Fruit fly (Drosophila melanogaster) whole organism, embryonic: ENCODE data around the gene CG7611.
A peak's percentile ranks its signal among the peaks of the same experiment; 100 is the strongest.

Experiments
- Atf3 ChIP-seq: fragments of 200-800 bp; sonication (Bioruptor generic); optimal IDR thresholded peaks from 3 replicates; lab custom pipeline; 2016; ENCODE audit warnings: missing biosample characterization, missing genetic modification characterization
- Awh ChIP-seq: fragments of 200-800 bp; sonication (Bioruptor generic); IDR thresholded peaks from 2 replicates; pipeline ENCODE4, ENCODE4 v1.3.6; 2022; ENCODE audit warnings: missing biosample characterization, missing genetic modification characterization
- CG10209 ChIP-seq: fragments of 200-800 bp; sonication (Bioruptor generic); optimal IDR thresholded peaks from 3 replicates; lab custom pipeline; 2017; ENCODE audit warnings: missing biosample characterization, mild to moderate bottlenecking, missing genetic modification characterization, missing genetic modification reagents
- CG10366 ChIP-seq: fragments of 200-800 bp; sonication (Bioruptor generic); IDR thresholded peaks from 2 replicates; pipeline ENCODE4 v1.3.6; 2022; ENCODE audit warnings: missing biosample characterization, missing genetic modification characterization
- CG10959 ChIP-seq: fragments of 200-800 bp; sonication (Bioruptor generic); IDR thresholded peaks from 2 replicates; pipeline ENCODE4 v1.3.6; 2022; ENCODE audit warnings: missing biosample characterization, missing genetic modification characterization
- CG11093 ChIP-seq: fragments of 200-800 bp; sonication (Bioruptor generic); IDR thresholded peaks from 3 replicates; pipeline ENCODE4 v1.3.6; 2022; ENCODE audit warnings: missing biosample characterization, missing genetic modification characterization
- CG11504 ChIP-seq: fragments of 200-800 bp; sonication (Bioruptor generic); optimal IDR thresholded peaks from 3 replicates; lab custom pipeline; 2019; ENCODE audit warnings: missing biosample characterization, mild to moderate bottlenecking, missing genetic modification characterization, moderate library complexity
- CG12236 ChIP-seq: fragments of 200-800 bp; sonication (Bioruptor generic); optimal IDR thresholded peaks from 2 replicates; lab custom pipeline; 2016; ENCODE audit warnings: missing biosample characterization, missing genetic modification characterization
- CG12299 ChIP-seq: fragments of 200-800 bp; sonication (Bioruptor generic); optimal IDR thresholded peaks from 2 replicates; lab custom pipeline; 2018; ENCODE audit warnings: missing biosample characterization, mild to moderate bottlenecking, missing genetic modification characterization
- CG14014 ChIP-seq: fragments of 200-800 bp; sonication (Bioruptor generic); IDR thresholded peaks from 2 replicates; pipeline ENCODE4 v1.3.6; 2022; ENCODE audit warnings: missing biosample characterization, missing genetic modification characterization
- CG14965 ChIP-seq: fragments of 200-800 bp; sonication (Bioruptor generic); optimal IDR thresholded peaks from 2 replicates; lab custom pipeline; 2016; ENCODE audit warnings: missing biosample characterization, missing genetic modification characterization, borderline replicate concordance
- CG18262 ChIP-seq: fragments of 200-800 bp; optimal IDR thresholded peaks from 3 replicates; lab custom pipeline; 2019; ENCODE audit warnings: missing biosample characterization, mild to moderate bottlenecking, missing genetic modification characterization, moderate library complexity
- CG18764 ChIP-seq: fragments of 200-800 bp; sonication (Bioruptor generic); optimal IDR thresholded peaks from 3 replicates; lab custom pipeline; 2016; ENCODE audit warnings: missing biosample characterization, missing genetic modification characterization
- CG30403 ChIP-seq: fragments of 200-800 bp; sonication (Bioruptor generic); optimal IDR thresholded peaks from 3 replicates; lab custom pipeline; 2016; ENCODE audit warnings: missing biosample characterization, missing genetic modification characterization
- CG31224 ChIP-seq: fragments of 200-800 bp; sonication (Bioruptor generic); IDR thresholded peaks from 2 replicates; pipeline ENCODE4 v1.3.6; 2022; ENCODE audit warnings: missing biosample characterization, missing genetic modification characterization
- CG3281 ChIP-seq: fragments of 200-800 bp; sonication (Bioruptor generic); optimal IDR thresholded peaks from 3 replicates; lab custom pipeline; 2017; ENCODE audit warnings: missing biosample characterization, mild to moderate bottlenecking, missing genetic modification characterization
- CG3407 ChIP-seq: fragments of 200-800 bp; sonication (Bioruptor generic); optimal IDR thresholded peaks from 2 replicates; lab custom pipeline; 2018; ENCODE audit warnings: missing biosample characterization, mild to moderate bottlenecking, missing genetic modification characterization
- CG7786 ChIP-seq: fragments of 200-800 bp; sonication (Bioruptor generic); optimal IDR thresholded peaks from 2 replicates; lab custom pipeline; 2016; ENCODE audit warnings: missing biosample characterization, missing genetic modification characterization
- CG8089 ChIP-seq: fragments of 200-800 bp; sonication (Bioruptor generic); optimal IDR thresholded peaks from 3 replicates; lab custom pipeline; 2016; ENCODE audit warnings: missing biosample characterization, missing genetic modification characterization
- CG8281 ChIP-seq: fragments of 200-800 bp; sonication (Bioruptor generic); optimal IDR thresholded peaks from 2 replicates; lab custom pipeline; 2018; ENCODE audit warnings: missing biosample characterization, mild to moderate bottlenecking, missing genetic modification characterization, moderate library complexity
- D19A ChIP-seq: fragments of 200-800 bp; optimal IDR thresholded peaks from 3 replicates; lab custom pipeline; 2019; ENCODE audit warnings: missing biosample characterization, mild to moderate bottlenecking, missing genetic modification characterization, moderate library complexity
- E2f1 ChIP-seq: fragments of 200-800 bp; sonication (Bioruptor generic); IDR thresholded peaks from 2 replicates; pipeline ENCODE4 v1.3.6; 2022; ENCODE audit warnings: missing biosample characterization, missing genetic modification characterization
- Elba2 ChIP-seq: fragments of 200-800 bp; sonication (Bioruptor generic); optimal IDR thresholded peaks from 3 replicates; lab custom pipeline; 2016; ENCODE audit warnings: missing biosample characterization, missing genetic modification characterization
- H2.0 ChIP-seq: fragments of 200-800 bp; sonication (Bioruptor generic); IDR thresholded peaks from 2 replicates; pipeline ENCODE4 v1.3.6; 2022; ENCODE audit warnings: missing biosample characterization, missing genetic modification characterization
- HLH3B ChIP-seq: fragments of 200-800 bp; sonication (Bioruptor generic); IDR thresholded peaks from 2 replicates; pipeline ENCODE4 v1.3.6; 2022; ENCODE audit warnings: missing biosample characterization, missing genetic modification characterization
- Hand ChIP-seq: fragments of 200-800 bp; sonication (Bioruptor generic); optimal IDR thresholded peaks from 2 replicates; lab custom pipeline; 2017; ENCODE audit warnings: mild to moderate bottlenecking, missing biosample characterization, missing genetic modification reagents, missing genetic modification characterization
- Hr39 ChIP-seq: fragments of >200 bp; optimal IDR thresholded peaks from 2 replicates; lab custom pipeline; 2017
- Lhr ChIP-seq: fragments of 200-800 bp; sonication (Bioruptor generic); optimal IDR thresholded peaks from 3 replicates; lab custom pipeline; 2017; ENCODE audit warnings: mild to moderate bottlenecking, missing biosample characterization, missing genetic modification reagents, missing genetic modification characterization
- Mad ChIP-seq: fragments of 200-800 bp; sonication (Bioruptor generic); optimal IDR thresholded peaks from 2 replicates; lab custom pipeline; 2016; ENCODE audit warnings: missing biosample characterization, missing genetic modification characterization
- Max ChIP-seq: fragments of 200-800 bp; sonication (Bioruptor generic); optimal IDR thresholded peaks from 2 replicates; lab custom pipeline; 2016; ENCODE audit warnings: missing biosample characterization, mild to moderate bottlenecking, missing genetic modification characterization
- Nf-YC ChIP-seq: fragments of 200-800 bp; optimal IDR thresholded peaks from 3 replicates; lab custom pipeline; 2019; ENCODE audit warnings: missing biosample characterization, mild to moderate bottlenecking, missing genetic modification characterization, moderate library complexity
- Sin3A ChIP-seq: fragments of >200 bp; optimal IDR thresholded peaks from 2 replicates; lab custom pipeline; 2018
- Six4 ChIP-seq: fragments of 200-800 bp; sonication (Bioruptor generic); optimal IDR thresholded peaks from 2 replicates; lab custom pipeline; 2016; ENCODE audit warnings: missing biosample characterization, missing genetic modification characterization
- Stat92E ChIP-seq, 3 experiments: fragments of >200 bp in 2 of 3; fragments of 200-800 bp in 1 of 3; sonication (Bioruptor generic) in 1 of 3; optimal IDR thresholded peaks; 2 replicates each; lab custom pipeline; 2017 to 2019; ENCODE audit warnings: missing biosample characterization in 3 of 3, missing genetic modification characterization in 3 of 3, mild to moderate bottlenecking in 1 of 3, moderate library complexity in 1 of 3
- Usf ChIP-seq: fragments of 200-800 bp; sonication (Bioruptor generic); optimal IDR thresholded peaks from 2 replicates; lab custom pipeline; 2017; ENCODE audit warnings: missing genotype, missing biosample characterization, missing genetic modification characterization
- bcd ChIP-seq: fragments of 200-800 bp; sonication (Bioruptor generic); optimal IDR thresholded peaks from 2 replicates; lab custom pipeline; 2017; ENCODE audit warnings: missing biosample characterization, mild to moderate bottlenecking, missing genetic modification characterization
- chif ChIP-seq, 2 experiments: fragments of 200-800 bp; sonication (Bioruptor generic); optimal IDR thresholded peaks; 3 replicates each; lab custom pipeline; 2016; ENCODE audit warnings: missing biosample characterization in 2 of 2, missing genetic modification characterization in 2 of 2
- esg ChIP-seq: fragments of 200-800 bp; sonication (Bioruptor generic); conservative IDR thresholded peaks from 2 replicates; pipeline ENCODE4 v1.3.6; 2022; ENCODE audit warnings: missing biosample characterization, missing genetic modification characterization
- exex ChIP-seq: fragments of 200-800 bp; sonication (Bioruptor generic); optimal IDR thresholded peaks from 4 replicates; lab custom pipeline; 2018; ENCODE audit warnings: missing biosample characterization, mild to moderate bottlenecking, missing genetic modification characterization, moderate library complexity
- fd3F ChIP-seq: fragments of 200-800 bp; sonication (Bioruptor generic); optimal IDR thresholded peaks from 2 replicates; lab custom pipeline; 2018; ENCODE audit warnings: missing biosample characterization, mild to moderate bottlenecking, missing genetic modification characterization, moderate library complexity
- gsb ChIP-seq: fragments of 200-800 bp; sonication (Bioruptor generic); IDR thresholded peaks from 2 replicates; pipeline ENCODE4 v1.3.6; 2022; ENCODE audit warnings: missing biosample characterization, missing genetic modification characterization
- hkb ChIP-seq, 2 experiments: fragments of 200-800 bp in 1 of 2; fragments of >200 bp in 1 of 2; sonication (Bioruptor generic) in 1 of 2; IDR thresholded peaks in 1 of 2; optimal IDR thresholded peaks in 1 of 2; 2 replicates each; pipeline versions ENCODE4 v1.3.6 to Lab custom; 2017 to 2022; ENCODE audit warnings: missing biosample characterization in 1 of 2, missing genetic modification characterization in 1 of 2
- hth ChIP-seq: fragments of >200 bp; optimal IDR thresholded peaks from 2 replicates; lab custom pipeline; 2017; ENCODE audit warnings: inconsistent platforms
- lov ChIP-seq, 2 experiments: fragments of 200-800 bp in 1 of 2; fragments of >200 bp in 1 of 2; sonication (Bioruptor generic) in 1 of 2; IDR thresholded peaks in 1 of 2; optimal IDR thresholded peaks in 1 of 2; 2 replicates in 1 of 2; 3 replicates in 1 of 2; pipeline versions ENCODE4 v1.3.6 to Lab custom; 2017 to 2022; ENCODE audit warnings: missing biosample characterization in 1 of 2, missing genetic modification characterization in 1 of 2
- row ChIP-seq: fragments of 200-800 bp; sonication (Bioruptor generic); IDR thresholded peaks from 3 replicates; pipeline ENCODE4 v1.3.6; 2022; ENCODE audit warnings: missing biosample characterization, missing genetic modification characterization
- sens ChIP-seq: fragments of 200-800 bp; sonication (Bioruptor generic); peaks from one replicate; lab custom pipeline; 2016; ENCODE audit warnings: missing biosample characterization, missing genetic modification characterization
- slp2 ChIP-seq: fragments of 200-800 bp; sonication (Bioruptor generic); optimal IDR thresholded peaks from 2 replicates; lab custom pipeline; 2016; ENCODE audit warnings: missing biosample characterization, missing genetic modification characterization
- trh ChIP-seq: fragments of 200-800 bp; sonication (Bioruptor generic); optimal IDR thresholded peaks from 2 replicates; lab custom pipeline; 2016; ENCODE audit warnings: missing biosample characterization, missing genetic modification characterization
- tx ChIP-seq: fragments of 200-800 bp; sonication (Bioruptor generic); optimal IDR thresholded peaks from 2 replicates; lab custom pipeline; 2016; ENCODE audit warnings: missing biosample characterization, missing genetic modification characterization
- wdn ChIP-seq: fragments of 200-800 bp; sonication (Bioruptor generic); IDR thresholded peaks from 2 replicates; pipeline ENCODE4 v1.3.6; 2022; ENCODE audit warnings: missing biosample characterization, missing genetic modification characterization
- wek ChIP-seq: fragments of 200-800 bp; sonication (Bioruptor generic); optimal IDR thresholded peaks from 3 replicates; lab custom pipeline; 2018; ENCODE audit warnings: missing biosample characterization, mild to moderate bottlenecking, missing genetic modification characterization, moderate library complexity
- z ChIP-seq: fragments of 200-800 bp; sonication (Bioruptor generic); IDR thresholded peaks from 3 replicates; pipeline ENCODE4 v1.3.6; 2022; ENCODE audit warnings: missing biosample characterization, missing genetic modification characterization

Gene CG7611

DNA sequence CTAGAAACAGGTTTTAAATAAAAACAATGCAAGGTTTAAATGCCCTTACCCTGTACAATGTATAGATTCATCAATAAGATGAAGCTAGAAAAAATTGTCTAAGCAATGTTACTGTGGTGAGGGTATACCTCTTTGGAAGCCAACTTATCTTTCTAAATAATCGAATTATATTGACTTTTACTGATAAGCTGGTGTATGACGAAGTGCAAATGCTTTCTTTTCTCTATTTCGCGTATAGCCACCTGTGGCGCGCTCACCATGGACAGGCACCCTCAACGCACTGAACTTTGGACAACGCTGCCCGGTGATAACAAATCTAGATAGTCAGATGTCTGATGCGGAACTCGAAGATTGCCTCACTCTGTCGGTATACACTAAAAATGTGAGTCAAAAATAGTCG, 21.1 kb upstream of the CG7611 start (continued):
- TF ChIP-seq lov (optimal IDR thresholded peaks at IDR 0.05; lab: Kevin White, UChicago): no peak
- TF ChIP-seq lov (GFP tag; IDR thresholded peaks at IDR 0.05; lab: Robert Waterston, UW): no peak
- TF ChIP-seq CG3281 (GFP tag; lab: Kevin White, UChicago): no peak
- no peak for TF ChIP-seq CG12299 (tag; lab: Kevin White, UChicago)
- TF ChIP-seq CG30403: peak; percentile 12
- TF ChIP-seq Awh: no peak
- TF ChIP-seq chif (GFP tag; optimal IDR thresholded peaks at IDR 0.05; lab: Kevin White, UChicago): no peak
- no peak for TF ChIP-seq z (GFP tag; lab: Robert Waterston, UW)
- TF ChIP-seq CG31224 (GFP tag; lab: Robert Waterston, UW): no peak
- no peak for TF ChIP-seq hth
- TF ChIP-seq CG10366: peak; percentile 34; the same call in 1 of the 2 replicates
- TF ChIP-seq slp2 (GFP tag; lab: Kevin White, UChicago): no peak
- no peak for TF ChIP-seq Atf3 (GFP tag; lab: Kevin White, UChicago)
- no peak for TF ChIP-seq Lhr (GFP tag; lab: Kevin White, UChicago)
- peak; percentile 9 for TF ChIP-seq fd3F (GFP tag; lab: Kevin White, UChicago)
- no peak for TF ChIP-seq Elba2
- no peak for TF ChIP-seq Sin3A (lab: Kevin White, UChicago)
- TF ChIP-seq H2.0 (GFP tag; lab: Robert Waterston, UW): no peak
- TF ChIP-seq CG12236: no peak
- TF ChIP-seq CG10959 (GFP tag; lab: Robert Waterston, UW): no peak
- TF ChIP-seq Mad (GFP tag; lab: Kevin White, UChicago): no peak
- TF ChIP-seq D19A (tag; lab: Kevin White, UChicago): peak; percentile 81
- TF ChIP-seq CG14965 (GFP tag; lab: Kevin White, UChicago): no peak
- 0 out of 2 replicates have a peak, but pooled peaks have one; percentile 42 for TF ChIP-seq wdn (GFP tag; lab: Robert Waterston, UW)
- TF ChIP-seq CG14014 (GFP tag; lab: Robert Waterston, UW): no peak
- TF ChIP-seq CG11093: no peak
- TF ChIP-seq hkb (optimal IDR thresholded peaks at IDR 0.05; lab: Kevin White, UChicago): no peak
- TF ChIP-seq hkb (GFP tag; IDR thresholded peaks at IDR 0.05; lab: Robert Waterston, UW): 0 out of 2 replicates have a peak, but pooled peaks have one; percentile 50
- peak; percentile 32 for TF ChIP-seq CG11504
- no peak for TF ChIP-seq Hand
- TF ChIP-seq exex (tag; lab: Kevin White, UChicago): peak; percentile 51
- no peak for TF ChIP-seq tx
- no peak for TF ChIP-seq wek (GFP tag; lab: Kevin White, UChicago)
- TF ChIP-seq Max (GFP tag; lab: Kevin White, UChicago): no peak
- no peak for TF ChIP-seq CG8281
- peak; percentile 5 for TF ChIP-seq CG18262 (tag; lab: Kevin White, UChicago)
- TF ChIP-seq Hr39: no peak
- TF ChIP-seq row (GFP tag; lab: Robert Waterston, UW): peak; percentile 64; the same call in 2 of the 3 replicates
- no peak for TF ChIP-seq CG18764 (GFP tag; lab: Kevin White, UChicago)
- no peak for TF ChIP-seq esg (GFP tag; lab: Robert Waterston, UW)
- no peak for TF ChIP-seq CG8089
- peak; percentile 15 for TF ChIP-seq bcd (GFP tag; lab: Kevin White, UChicago)
- TF ChIP-seq CG10209: no peak
- no peak for TF ChIP-seq gsb (GFP tag; lab: Robert Waterston, UW)
- TF ChIP-seq Six4: no peak
- no peak for TF ChIP-seq Stat92E (GFP tag; optimal IDR thresholded peaks at IDR 0.05; lab: Kevin White, UChicago)
- TF ChIP-seq E2f1 (GFP tag; lab: Robert Waterston, UW): peak; percentile 39; the same call in 1 of the 2 replicates
- TF ChIP-seq sens (GFP tag; lab: Kevin White, UChicago): no peak
- no peak for TF ChIP-seq trh (GFP tag; lab: Kevin White, UChicago)
- TF ChIP-seq Nf-YC (tag; lab: Kevin White, UChicago): no peak
- peak; percentile 1 for TF ChIP-seq CG7786 (GFP tag; lab: Kevin White, UChicago)
- TF ChIP-seq CG3407: no peak
- TF ChIP-seq HLH3B (GFP tag; lab: Robert Waterston, UW): peak; percentile 47; the same call in 1 of the 2 replicates
- no peak for TF ChIP-seq Usf (GFP tag; lab: Kevin White, UChicago)
